Worm (Caenorhabditis elegans) whole organism, L3 larva: ENCODE data around the gene myo-6.
A peak's percentile ranks its signal among the peaks of the same experiment; 100 is the strongest.

Experiments used
- R02D3.7 ChIP-seq: fragments of 150-350 bp; optimal IDR thresholded peaks from 2 replicates; lab custom pipeline; 2014; ENCODE audit warnings: missing biosample characterization, missing genetic modification characterization
- ama-1 ChIP-seq: fragments of 150-350 bp; optimal IDR thresholded peaks from 2 replicates; lab custom pipeline; 2018
- egl-27 ChIP-seq: sonication (generic microtip); optimal IDR thresholded peaks from 4 replicates; lab custom pipeline; 2017; ENCODE audit warnings: missing biosample characterization, missing genetic modification reagents, missing genetic modification characterization
- elt-3 ChIP-seq, 3 experiments: fragments of 150-350 bp in 1 of 3; sonication (generic microtip) in 2 of 3; optimal IDR thresholded peaks; 2 replicates in 2 of 3; 4 replicates in 1 of 3; lab custom pipeline; 2014 to 2017; ENCODE audit warnings: missing biosample characterization in 3 of 3, missing genetic modification characterization in 3 of 3
- fos-1 ChIP-seq: fragments of 150-350 bp; optimal IDR thresholded peaks from 2 replicates; lab custom pipeline; 2014; ENCODE audit warnings: missing biosample characterization, missing genetic modification characterization
- jun-1 ChIP-seq: fragments of 150-350 bp; optimal IDR thresholded peaks from 2 replicates; lab custom pipeline; 2014; ENCODE audit warnings: missing biosample characterization, missing genetic modification reagents, missing genetic modification characterization
- lin-39 ChIP-seq: fragments of 150-350 bp; optimal IDR thresholded peaks from 2 replicates; lab custom pipeline; 2018; ENCODE audit warnings: missing biosample characterization, missing genetic modification reagents, missing genetic modification characterization
- lsy-12 ChIP-seq: sonication (generic microtip); optimal IDR thresholded peaks from 2 replicates; lab custom pipeline; 2016; ENCODE audit warnings: mild to moderate bottlenecking, missing genetic modification characterization, missing compliant biosample characterization
- mdl-1 ChIP-seq: fragments of 150-350 bp; optimal IDR thresholded peaks from 2 replicates; lab custom pipeline; 2014; ENCODE audit warnings: missing biosample characterization, missing genetic modification characterization
- nhr-237 ChIP-seq: fragments of 150-350 bp; optimal IDR thresholded peaks from 2 replicates; lab custom pipeline; 2014; ENCODE audit warnings: missing biosample characterization, missing genetic modification characterization
- nhr-67 ChIP-seq: fragments of 150-350 bp; optimal IDR thresholded peaks from 2 replicates; lab custom pipeline; 2014; ENCODE audit warnings: missing biosample characterization, missing genetic modification characterization
- pha-4 ChIP-seq: fragments of 150-350 bp; optimal IDR thresholded peaks from 2 replicates; lab custom pipeline; 2014; ENCODE audit warnings: missing biosample characterization, missing genetic modification reagents, missing genetic modification characterization
- unc-39 ChIP-seq: sonication (generic microtip); optimal IDR thresholded peaks from 4 replicates; lab custom pipeline; 2017; ENCODE audit warnings: missing biosample characterization, missing genetic modification characterization

- TF ChIP-seq egl-27 (tag; lab: Kevin White, UChicago): no peak
- TF ChIP-seq fos-1: no peak
- TF ChIP-seq R02D3.7: no peak
- TF ChIP-seq jun-1 (tag; lab: Kevin White, UChicago): no peak
- TF ChIP-seq unc-39 (tag; lab: Kevin White, UChicago): no peak
- TF ChIP-seq lsy-12 (tag; lab: Kevin White, UChicago): no peak
- TF ChIP-seq nhr-67 (tag; lab: Kevin White, UChicago): no peak
- no peak for TF ChIP-seq nhr-237
- no peak for TF ChIP-seq elt-3 (tag; optimal IDR thresholded peaks at IDR 0.05; lab: Kevin White, UChicago)
- no peak for TF ChIP-seq lin-39 (tag; lab: Kevin White, UChicago)
- peak; percentile 37 for TF ChIP-seq ama-1 (lab: Kevin White, UChicago)
- TF ChIP-seq pha-4 (tag; lab: Kevin White, UChicago): no peak
- no peak for TF ChIP-seq mdl-1 (tag; lab: Kevin White, UChicago)
Measured at ce11 chrIII:13427817-13428216, 18.2 kb downstream of the myo-6 start.
